Worm (Caenorhabditis elegans): ENCODE results near the gene puf-5.

ce11 chrII:8531181-8531759 is 44.1 kb upstream of the puf-5 start, which contains the start of gene gldi-7:
- TF ChIP-seq nhr-28 (tag; optimal IDR thresholded peaks at IDR 0.05) (no peak), fos-1 (tag; optimal IDR thresholded peaks at IDR 0.05) (no peak), nhr-25 (tag; optimal IDR thresholded peaks at IDR 0.05; ENCODE audit: borderline replicate concordance, insufficient read depth) (no peak), tag-97 (GFP tag; IDR thresholded peaks at IDR 0.05) (no peak), ces-1 (GFP tag; optimal IDR thresholded peaks at IDR 0.05) (no peak), nhr-76 (tag; optimal IDR thresholded peaks at IDR 0.05) (no peak), dmd-8 (GFP tag; IDR thresholded peaks at IDR 0.05) (no peak), Y75B8A.6 (GFP tag; IDR thresholded peaks at IDR 0.05) (no peak), unc-62 (GFP tag; optimal IDR thresholded peaks at IDR 0.05 in 1 of 2) (no peak), unc-62 (tag; optimal IDR thresholded peaks at IDR 0.05) (no peak), nhr-11 (tag; optimal IDR thresholded peaks at IDR 0.05) (no peak), egl-27 (tag; optimal IDR thresholded peaks at IDR 0.05) (no peak), daf-12 (tag; optimal IDR thresholded peaks at IDR 0.05) (no peak)

All from whole organism, L4 larva.